Fruit fly (Drosophila melanogaster) whole organism, pupa: Measurements from ENCODE around the gene Usp32.

ENCODE experiments used
- CG10348 ChIP-seq: fragments of 200-800 bp; sonication (Bioruptor generic); IDR thresholded peaks from 2 replicates; pipeline ENCODE4 v1.3.6; 2022; ENCODE audit warnings: missing biosample characterization, missing genetic modification characterization
- CG12605 ChIP-seq: fragments of 200-800 bp; sonication (Bioruptor generic); IDR thresholded peaks from 2 replicates; pipeline ENCODE4 v1.3.6; 2022; ENCODE audit warnings: missing biosample characterization, missing genetic modification characterization
- CG13204 ChIP-seq: fragments of 200-800 bp; sonication (Bioruptor generic); optimal IDR thresholded peaks from 2 replicates; lab custom pipeline; 2018; ENCODE audit warnings: missing biosample characterization, mild to moderate bottlenecking, missing genetic modification characterization, moderate library complexity
- CG14655 ChIP-seq: fragments of 200-800 bp; sonication (Bioruptor generic); optimal IDR thresholded peaks from 3 replicates; lab custom pipeline; 2017; ENCODE audit warnings: mild to moderate bottlenecking, missing biosample characterization, missing genetic modification reagents, missing genetic modification characterization
- CG15710 ChIP-seq: fragments of 200-800 bp; sonication (Bioruptor generic); optimal IDR thresholded peaks from 2 replicates; lab custom pipeline; 2018; ENCODE audit warnings: missing biosample characterization, mild to moderate bottlenecking, missing genetic modification characterization, moderate library complexity
- CG17806 ChIP-seq: fragments of 200-800 bp; sonication (Bioruptor generic); optimal IDR thresholded peaks from 2 replicates; lab custom pipeline; 2018; ENCODE audit warnings: missing biosample characterization, mild to moderate bottlenecking, missing genetic modification characterization, moderate library complexity
- CG32121 ChIP-seq: fragments of 200-800 bp; sonication (Bioruptor generic); IDR thresholded peaks from 2 replicates; pipeline ENCODE4 v1.3.6; 2022; ENCODE audit warnings: missing biosample characterization, missing genetic modification characterization
- CG34367 ChIP-seq: fragments of 200-800 bp; sonication (Bioruptor generic); optimal IDR thresholded peaks from 2 replicates; lab custom pipeline; 2018; ENCODE audit warnings: missing biosample characterization, mild to moderate bottlenecking, missing genetic modification characterization
- CG4496 ChIP-seq: fragments of 200-800 bp; sonication (Bioruptor generic); IDR thresholded peaks from 3 replicates; pipeline ENCODE4 v1.3.6; 2022; ENCODE audit warnings: missing biosample characterization, missing genetic modification characterization
- CG8159 ChIP-seq: fragments of 200-800 bp; sonication (Bioruptor generic); optimal IDR thresholded peaks from 3 replicates; lab custom pipeline; 2018; ENCODE audit warnings: missing biosample characterization, mild to moderate bottlenecking, missing genetic modification characterization, moderate library complexity
- CG8301 ChIP-seq: fragments of 200-800 bp; sonication (Bioruptor generic); optimal IDR thresholded peaks from 2 replicates; lab custom pipeline; 2018; ENCODE audit warnings: missing biosample characterization, mild to moderate bottlenecking, missing genetic modification characterization
- CG9948 ChIP-seq: fragments of 200-800 bp; sonication (Bioruptor generic); optimal IDR thresholded peaks from 2 replicates; lab custom pipeline; 2018; ENCODE audit warnings: missing biosample characterization, mild to moderate bottlenecking, missing genetic modification characterization, moderate library complexity
- D1 ChIP-seq: fragments of 200-800 bp; sonication (Bioruptor generic); optimal IDR thresholded peaks from 2 replicates; lab custom pipeline; 2018; ENCODE audit warnings: missing biosample characterization, mild to moderate bottlenecking, missing genetic modification characterization, moderate library complexity
- EcR ChIP-seq: fragments of 200-800 bp; sonication (Bioruptor generic); optimal IDR thresholded peaks from 3 replicates; lab custom pipeline; 2019; ENCODE audit warnings: missing biosample characterization, missing genetic modification characterization, mild to moderate bottlenecking, moderate library complexity, missing genetic modification reagents
- Ets98B ChIP-seq: fragments of 200-800 bp; sonication (Bioruptor generic); IDR thresholded peaks from 2 replicates; pipeline ENCODE4 v1.3.6; 2022; ENCODE audit warnings: missing biosample characterization, missing genetic modification characterization
- Pif1A ChIP-seq: fragments of 200-800 bp; sonication (Bioruptor generic); optimal IDR thresholded peaks from 3 replicates; lab custom pipeline; 2016; ENCODE audit warnings: missing biosample characterization, missing genetic modification characterization
- Pif1B ChIP-seq: fragments of 200-800 bp; sonication (Bioruptor generic); optimal IDR thresholded peaks from 3 replicates; lab custom pipeline; 2016; ENCODE audit warnings: missing biosample characterization, missing genetic modification characterization
- Snoo ChIP-seq: fragments of 200-800 bp; sonication (Bioruptor generic); optimal IDR thresholded peaks from 3 replicates; lab custom pipeline; 2017; ENCODE audit warnings: missing biosample characterization, mild to moderate bottlenecking, missing genetic modification characterization, inconsistent platforms
- fd96Ca ChIP-seq: fragments of 200-800 bp; sonication (Bioruptor generic); IDR thresholded peaks from 3 replicates; pipeline ENCODE4 v1.3.6; 2022; ENCODE audit warnings: missing biosample characterization, missing genetic modification characterization
- gl ChIP-seq: fragments of 200-800 bp; sonication (Bioruptor generic); optimal IDR thresholded peaks from 2 replicates; lab custom pipeline; 2018; ENCODE audit warnings: missing biosample characterization, mild to moderate bottlenecking, missing genetic modification characterization
- rn ChIP-seq: fragments of 200-800 bp; sonication (Bioruptor generic); IDR thresholded peaks from 2 replicates; pipeline ENCODE4 v1.3.6; 2022; ENCODE audit warnings: missing biosample characterization, missing genetic modification characterization

Gene Usp32

DNA sequence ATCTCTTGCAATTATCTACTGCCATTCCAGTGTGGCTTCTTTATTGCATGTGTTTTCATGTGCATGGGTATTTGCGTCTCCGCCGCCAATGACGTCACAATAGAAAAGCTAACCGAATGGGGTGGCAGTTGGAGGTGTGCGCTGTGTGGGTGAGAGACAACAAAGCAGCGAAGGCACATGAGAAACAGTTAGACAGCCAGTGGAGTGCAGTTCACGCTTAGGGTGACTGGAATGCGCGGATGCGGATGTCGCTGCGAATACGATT is 660 bp downstream of the Usp32 start:
- TF ChIP-seq gl (tag; lab: Kevin White, UChicago), result no peak

DNA sequence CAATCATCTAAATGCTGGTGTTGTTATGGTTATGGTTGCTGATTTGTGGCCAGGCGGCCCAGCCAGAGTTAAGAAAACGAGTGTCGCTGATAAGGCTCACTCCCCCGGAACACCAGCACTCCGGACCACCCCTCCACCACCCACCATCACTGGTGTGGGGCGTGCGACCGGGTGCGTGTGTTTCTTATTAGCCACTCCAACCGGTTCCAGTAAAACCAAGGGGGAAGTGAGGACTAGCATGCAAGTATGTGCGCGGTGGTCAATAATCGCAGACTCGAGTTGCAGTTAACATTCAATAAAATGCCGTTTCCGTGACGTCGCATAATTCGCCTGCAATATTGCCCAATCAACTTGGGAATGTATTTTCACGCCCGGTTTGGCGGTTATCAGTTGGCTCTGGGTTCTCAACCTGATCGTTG is 1.5 kb downstream of the Usp32 start:
- no peak for TF ChIP-seq Ets98B
- no peak for TF ChIP-seq CG10348 (GFP tag; lab: Robert Waterston, UW)
- TF ChIP-seq Snoo (tag; lab: Kevin White, UChicago), result no peak
- TF ChIP-seq CG4496 (GFP tag; lab: Robert Waterston, UW), result 0 out of 3 replicates have a peak, but pooled peaks have one; percentile 35
- no peak for TF ChIP-seq CG8159
- peak; percentile 67 for TF ChIP-seq EcR
- TF ChIP-seq CG8301 (tag; lab: Kevin White, UChicago), result no peak

DNA sequence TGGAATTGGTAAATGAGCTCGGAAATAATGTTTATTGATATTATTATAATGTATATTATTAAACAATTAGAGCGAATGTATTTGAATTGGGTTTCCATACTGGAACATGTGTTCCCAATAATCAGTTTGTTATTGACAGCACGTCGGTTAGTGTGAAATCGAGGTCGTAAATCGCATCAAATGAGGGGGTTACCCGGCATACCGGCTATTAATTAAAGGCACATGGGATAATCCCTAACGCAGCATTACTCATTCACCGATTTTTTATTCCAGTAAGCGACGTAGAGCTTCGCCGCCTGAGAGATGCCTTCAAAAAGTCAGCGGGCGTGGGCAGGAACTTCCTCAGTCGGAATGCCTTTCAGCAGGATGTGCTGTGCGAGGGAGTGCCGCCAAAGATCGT is 2.5 kb downstream of the Usp32 start:
- TF ChIP-seq D1 (tag; lab: Kevin White, UChicago) (no peak), fd96Ca (GFP tag; lab: Robert Waterston, UW) (no peak), CG9948 (no peak), CG13204 (GFP tag; lab: Kevin White, UChicago) (no peak), CG4496 (GFP tag; lab: Robert Waterston, UW) (no peak), CG8159 (no peak), rn (GFP tag; lab: Robert Waterston, UW) (no peak), gl (tag; lab: Kevin White, UChicago) (no peak), CG12605 (no peak)

DNA sequence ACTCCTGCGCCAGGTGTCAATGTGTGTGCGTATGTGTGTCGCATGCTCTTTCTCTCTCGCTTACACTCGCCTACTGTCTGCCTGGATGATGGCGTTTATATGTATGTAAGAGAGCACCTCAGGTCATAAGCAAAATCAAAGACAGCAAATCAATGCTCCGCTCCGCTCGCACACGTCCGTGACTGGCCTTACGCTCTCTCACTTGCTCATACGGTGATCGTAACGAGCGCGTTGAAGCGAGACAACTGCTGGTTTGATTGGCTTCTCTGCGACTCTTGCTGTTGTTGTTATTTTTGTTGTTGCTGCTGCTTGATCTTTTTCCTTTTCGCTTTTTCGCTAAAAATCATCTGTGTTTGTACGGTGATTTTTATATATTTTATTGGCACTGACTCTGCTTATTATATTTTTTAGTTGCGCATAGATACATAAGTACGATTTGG is 24.6 kb downstream of the Usp32 start:
- peak; percentile 47 for TF ChIP-seq gl (tag; lab: Kevin White, UChicago)
- TF ChIP-seq CG8159, result no peak
- TF ChIP-seq CG15710 (tag; lab: Kevin White, UChicago), result peak; percentile 6
- no peak for TF ChIP-seq D1 (tag; lab: Kevin White, UChicago)
- peak; percentile 45; the same call in 1 of the 2 replicates for TF ChIP-seq Ets98B
- no peak for TF ChIP-seq CG10348 (GFP tag; lab: Robert Waterston, UW)
- no peak for TF ChIP-seq Pif1B (GFP tag; lab: Kevin White, UChicago)
- TF ChIP-seq CG32121, result peak; percentile 45; the same call in 1 of the 2 replicates
- TF ChIP-seq CG9948, result no peak
- peak; percentile 60 for TF ChIP-seq CG13204 (GFP tag; lab: Kevin White, UChicago)
- no peak for TF ChIP-seq CG34367 (tag; lab: Kevin White, UChicago)
- no peak for TF ChIP-seq CG17806 (tag; lab: Kevin White, UChicago)
- peak; percentile 90 for TF ChIP-seq EcR
- no peak for TF ChIP-seq CG8301 (tag; lab: Kevin White, UChicago)
- peak; percentile 66; the same call in 1 of the 3 replicates for TF ChIP-seq fd96Ca (GFP tag; lab: Robert Waterston, UW)
- TF ChIP-seq Snoo (tag; lab: Kevin White, UChicago), result no peak
- TF ChIP-seq CG12605, result peak; percentile 25; the same call in 1 of the 2 replicates
- TF ChIP-seq rn (GFP tag; lab: Robert Waterston, UW), result no peak
- peak; percentile 48; the same call in 1 of the 3 replicates for TF ChIP-seq CG4496 (GFP tag; lab: Robert Waterston, UW)
- no peak for TF ChIP-seq CG14655 (GFP tag; lab: Kevin White, UChicago)
- TF ChIP-seq Pif1A, result no peak

DNA sequence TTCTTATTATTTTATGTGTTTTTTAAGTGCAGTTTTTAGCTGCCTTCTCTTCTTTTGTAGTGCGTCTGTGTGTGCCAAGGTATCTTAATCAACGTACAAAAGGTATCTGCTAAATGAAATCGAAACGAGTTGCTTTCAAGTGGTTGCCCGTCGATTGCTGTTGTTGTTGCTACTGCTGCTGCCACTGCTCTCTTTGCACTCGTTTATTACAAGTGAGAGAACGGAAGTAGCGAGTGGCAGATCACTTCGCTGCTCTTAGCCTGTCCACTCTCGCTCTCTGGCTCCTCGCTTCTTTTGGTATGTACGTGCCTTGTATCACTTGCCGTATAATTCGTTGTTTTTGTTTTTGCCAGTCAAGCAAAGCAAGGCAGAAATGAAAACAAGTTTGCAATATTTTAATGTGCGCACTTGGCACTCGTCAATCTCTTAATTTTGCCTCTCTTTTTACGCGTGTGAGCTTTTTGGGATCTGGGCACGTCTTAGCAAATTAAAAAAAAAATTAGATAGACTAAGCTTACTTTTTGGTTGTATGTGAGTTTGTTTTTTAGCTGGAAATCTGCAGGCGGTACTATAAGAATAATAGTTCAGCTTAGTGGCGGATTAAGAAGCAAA is 25.4 kb downstream of the Usp32 start:
- no peak for TF ChIP-seq CG34367 (tag; lab: Kevin White, UChicago)
- peak; percentile 7; the same call in 1 of the 2 replicates for TF ChIP-seq CG12605
- 0 out of 3 replicates have a peak, but pooled peaks have one; percentile 11 for TF ChIP-seq CG4496 (GFP tag; lab: Robert Waterston, UW)

DNA sequence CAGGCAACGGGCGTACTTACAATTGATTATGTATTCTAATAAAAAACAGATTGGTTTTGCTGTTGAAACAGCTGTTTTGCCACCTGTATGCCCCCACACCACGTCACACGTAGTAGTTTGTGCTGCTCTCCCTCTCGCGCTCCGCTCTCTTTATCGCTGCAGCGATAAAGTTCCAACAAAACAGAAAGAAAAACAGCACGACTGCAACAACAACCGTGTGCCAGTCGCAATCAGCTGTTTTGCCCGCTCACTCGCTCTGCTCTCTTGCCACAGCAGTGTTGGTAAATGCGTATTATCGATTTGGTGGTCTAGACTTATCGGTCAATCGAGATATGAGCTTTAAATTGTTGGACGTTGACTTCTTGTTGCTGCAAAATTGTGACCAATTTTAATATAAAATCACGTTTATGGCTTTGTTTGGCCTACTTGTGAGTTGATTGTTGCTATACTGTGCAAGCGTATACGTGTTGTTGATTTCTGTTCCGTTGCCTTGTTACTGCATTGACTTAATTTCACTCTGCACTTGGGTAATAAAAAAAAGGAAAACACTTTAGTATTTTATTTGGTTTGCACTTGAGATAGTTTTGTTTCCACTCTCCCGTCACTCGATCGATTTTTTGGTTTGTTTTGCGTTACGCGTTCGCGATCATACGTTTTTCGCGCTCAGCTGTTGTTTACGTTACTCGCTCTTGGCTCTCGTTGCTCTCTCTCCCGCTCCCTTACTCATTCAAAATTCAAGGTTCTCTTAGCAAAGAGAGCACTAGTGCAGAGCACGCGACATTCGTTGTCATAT is 26.1 kb downstream of the Usp32 start:
- TF ChIP-seq EcR, result peak; percentile 74
- TF ChIP-seq CG10348 (GFP tag; lab: Robert Waterston, UW), result no peak
- peak; percentile 6 for TF ChIP-seq Pif1B (GFP tag; lab: Kevin White, UChicago)
- TF ChIP-seq CG4496 (GFP tag; lab: Robert Waterston, UW), result peak; percentile 63
- peak; percentile 49 for TF ChIP-seq gl (tag; lab: Kevin White, UChicago)
- peak; percentile 62 for TF ChIP-seq Ets98B
- TF ChIP-seq CG9948, result peak; percentile 16
- no peak for TF ChIP-seq Snoo (tag; lab: Kevin White, UChicago)
- TF ChIP-seq D1 (tag; lab: Kevin White, UChicago), result no peak
- peak; percentile 3 for TF ChIP-seq CG17806 (tag; lab: Kevin White, UChicago)
- peak; percentile 40 for TF ChIP-seq CG34367 (tag; lab: Kevin White, UChicago)
- peak; percentile 58 for TF ChIP-seq CG32121
- TF ChIP-seq CG12605, result peak; percentile 75
- no peak for TF ChIP-seq rn (GFP tag; lab: Robert Waterston, UW)
- peak; percentile 12 for TF ChIP-seq Pif1A
- peak; percentile 55; the same call in 2 of the 3 replicates for TF ChIP-seq fd96Ca (GFP tag; lab: Robert Waterston, UW)
- peak; percentile 44 for TF ChIP-seq CG8159
- peak; percentile 40 for TF ChIP-seq CG15710 (tag; lab: Kevin White, UChicago)
- TF ChIP-seq CG14655 (GFP tag; lab: Kevin White, UChicago), result peak; percentile 66
- TF ChIP-seq CG13204 (GFP tag; lab: Kevin White, UChicago), result peak; percentile 45
- peak; percentile 52 for TF ChIP-seq CG8301 (tag; lab: Kevin White, UChicago)
